Worm (Caenorhabditis elegans) whole organism, L1 larva: Measurements from ENCODE around the gene rpt-2.

Experiments used
- C34B4.2 ChIP-seq: sonication (generic microtip); optimal IDR thresholded peaks from 2 replicates; lab custom pipeline; 2017; ENCODE audit warnings: mild to moderate bottlenecking, missing genetic modification characterization, missing compliant biosample characterization
- Y116A8C.19 ChIP-seq: sonication (generic microtip); optimal IDR thresholded peaks from 2 replicates; lab custom pipeline; 2016; ENCODE audit warnings: missing compliant biosample characterization, missing genetic modification characterization, borderline replicate concordance
- aha-1 ChIP-seq: fragments of 150-350 bp; optimal IDR thresholded peaks from 2 replicates; lab custom pipeline; 2014; ENCODE audit warnings: missing biosample characterization, missing genetic modification characterization
- alr-1 ChIP-seq: fragments of 200-800 bp; sonication (Bioruptor generic); optimal IDR thresholded peaks from 2 replicates; lab custom pipeline; 2018; ENCODE audit warnings: borderline replicate concordance, mild to moderate bottlenecking, missing genetic modification characterization, missing compliant biosample characterization
- aly-2 ChIP-seq: fragments of 150-350 bp; optimal IDR thresholded peaks from 2 replicates; lab custom pipeline; 2014; ENCODE audit warnings: missing biosample characterization, missing genetic modification characterization
- ceh-63 ChIP-seq: fragments of 200-800 bp; sonication (Bioruptor generic); optimal IDR thresholded peaks from 2 replicates; lab custom pipeline; 2018; ENCODE audit warnings: mild to moderate bottlenecking, missing genetic modification characterization, missing compliant biosample characterization
- ceh-8 ChIP-seq: fragments of 200-800 bp; sonication (Bioruptor generic); optimal IDR thresholded peaks from 2 replicates; lab custom pipeline; 2018; ENCODE audit warnings: mild to moderate bottlenecking, missing genetic modification characterization, moderate library complexity, missing compliant biosample characterization
- ceh-88 ChIP-seq: fragments of 200-800 bp; sonication (Bioruptor generic); IDR thresholded peaks from 2 replicates; pipeline ENCODE4 v1.3.6; 2022; ENCODE audit warnings: missing genetic modification characterization, missing compliant biosample characterization
- ceh-90 ChIP-seq: sonication (generic microtip); optimal IDR thresholded peaks from 2 replicates; lab custom pipeline; 2016; ENCODE audit warnings: missing genetic modification characterization, missing compliant biosample characterization
- dpl-1 ChIP-seq, 3 experiments: fragments of 150-350 bp in 2 of 3; sonication (generic microtip) in 1 of 3; optimal IDR thresholded peaks; 2 replicates each; lab custom pipeline; 2014 to 2017; ENCODE audit warnings: missing biosample characterization in 3 of 3, missing genetic modification characterization in 3 of 3, missing genetic modification reagents in 3 of 3
- efl-3 ChIP-seq: fragments of 200-800 bp; sonication (Bioruptor generic); optimal IDR thresholded peaks from 2 replicates; lab custom pipeline; 2018; ENCODE audit warnings: mild to moderate bottlenecking, missing genetic modification characterization, missing compliant biosample characterization
- egl-13 ChIP-seq: sonication (generic microtip); optimal IDR thresholded peaks from 2 replicates; lab custom pipeline; 2016; ENCODE audit warnings: missing genotype, missing genetic modification reagents, missing genetic modification characterization, missing compliant biosample characterization
- elt-3 ChIP-seq, 6 experiments: fragments of 150-350 bp in 1 of 6; sonication (generic microtip); optimal IDR thresholded peaks; 2 replicates each; lab custom pipeline; 2017 to 2018; ENCODE audit warnings: missing biosample characterization in 6 of 6, missing genetic modification characterization in 6 of 6, inconsistent platforms in 1 of 6
- ets-5 ChIP-seq: fragments of 200-800 bp; sonication (Bioruptor generic); IDR thresholded peaks from 2 replicates; pipeline ENCODE4 v1.3.6; 2022; ENCODE audit warnings: missing genetic modification characterization, missing compliant biosample characterization
- fkh-10 ChIP-seq: sonication (generic microtip); optimal IDR thresholded peaks from 2 replicates; lab custom pipeline; 2017; ENCODE audit warnings: missing biosample characterization, missing genetic modification reagents, missing genetic modification characterization
- fkh-8 ChIP-seq: sonication (generic microtip); optimal IDR thresholded peaks from 2 replicates; lab custom pipeline; 2016; ENCODE audit warnings: mild to moderate bottlenecking, missing genetic modification characterization, missing compliant biosample characterization
- hlh-17 ChIP-seq: fragments of 200-800 bp; sonication (Bioruptor generic); optimal IDR thresholded peaks from 2 replicates; lab custom pipeline; 2018; ENCODE audit warnings: missing genetic modification characterization, mild to moderate bottlenecking, missing compliant biosample characterization, moderate library complexity, borderline replicate concordance
- isw-1 ChIP-seq: fragments of 200-800 bp; sonication (Bioruptor generic); IDR thresholded peaks from 2 replicates; pipeline ENCODE4 v1.3.6; 2022; ENCODE audit warnings: missing genetic modification characterization, missing compliant biosample characterization
- lin-39 ChIP-seq: fragments of 150-350 bp; optimal IDR thresholded peaks from 2 replicates; lab custom pipeline; 2014; ENCODE audit warnings: missing biosample characterization, missing genetic modification reagents, missing genetic modification characterization
- mab-9 ChIP-seq: fragments of 200-800 bp; sonication (Bioruptor generic); IDR thresholded peaks from 2 replicates; pipeline ENCODE4 v1.3.6; 2022; ENCODE audit warnings: missing genetic modification reagents, missing genetic modification characterization, missing compliant biosample characterization
- mdl-1 ChIP-seq, 2 experiments: fragments of 150-350 bp; optimal IDR thresholded peaks; 2 replicates each; lab custom pipeline; 2014 to 2017; ENCODE audit warnings: missing biosample characterization in 2 of 2, missing genetic modification characterization in 2 of 2, inconsistent platforms in 1 of 2
- mef-2 ChIP-seq: fragments of 150-350 bp; optimal IDR thresholded peaks from 2 replicates; lab custom pipeline; 2014; ENCODE audit warnings: missing biosample characterization, missing genetic modification characterization
- nhr-11 ChIP-seq: fragments of 150-350 bp; optimal IDR thresholded peaks from 2 replicates; lab custom pipeline; 2014; ENCODE audit warnings: missing biosample characterization, missing genetic modification characterization
- nhr-12 ChIP-seq: sonication (generic microtip); optimal IDR thresholded peaks from 2 replicates; lab custom pipeline; 2017; ENCODE audit warnings: missing biosample characterization, missing genetic modification characterization
- nhr-19 ChIP-seq: fragments of 200-800 bp; sonication (Bioruptor generic); conservative IDR thresholded peaks from 2 replicates; pipeline ENCODE4 v1.3.6; 2022; ENCODE audit warnings: missing genetic modification characterization, missing compliant biosample characterization
- nhr-20 ChIP-seq: sonication (generic microtip); optimal IDR thresholded peaks from 2 replicates; lab custom pipeline; 2016; ENCODE audit warnings: mild to moderate bottlenecking, missing genetic modification characterization, missing compliant biosample characterization
- nhr-237 ChIP-seq: fragments of 150-350 bp; optimal IDR thresholded peaks from 2 replicates; lab custom pipeline; 2014; ENCODE audit warnings: missing biosample characterization, missing genetic modification characterization
- nhr-71 ChIP-seq: sonication (generic microtip); optimal IDR thresholded peaks from 2 replicates; lab custom pipeline; 2016; ENCODE audit warnings: mild to moderate bottlenecking, missing genetic modification characterization, moderate library complexity, missing compliant biosample characterization
- nhr-77 ChIP-seq: fragments of 150-350 bp; optimal IDR thresholded peaks from 2 replicates; lab custom pipeline; 2014; ENCODE audit warnings: missing biosample characterization, missing genetic modification characterization
- nhr-84 ChIP-seq: sonication (generic microtip); optimal IDR thresholded peaks from 2 replicates; lab custom pipeline; 2017; ENCODE audit warnings: missing biosample characterization, missing genetic modification characterization
- nhr-90 ChIP-seq: sonication (generic microtip); optimal IDR thresholded peaks from 2 replicates; lab custom pipeline; 2016; ENCODE audit warnings: mild to moderate bottlenecking, missing genetic modification characterization, missing compliant biosample characterization; ENCODE audit not compliant: poor library complexity
- pag-3 ChIP-seq: sonication (generic microtip); optimal IDR thresholded peaks from 2 replicates; lab custom pipeline; 2017; ENCODE audit warnings: missing genetic modification characterization, mild to moderate bottlenecking, missing compliant biosample characterization, antibody characterized with exemption, borderline replicate concordance; ENCODE audit not compliant: insufficient read depth
- pax-3 ChIP-seq: fragments of 200-800 bp; sonication (Bioruptor generic); optimal IDR thresholded peaks from 2 replicates; lab custom pipeline; 2018; ENCODE audit warnings: mild to moderate bottlenecking, missing genetic modification characterization, moderate library complexity, missing compliant biosample characterization
- skn-1 ChIP-seq: fragments of 150-350 bp; optimal IDR thresholded peaks from 2 replicates; lab custom pipeline; 2014; ENCODE audit warnings: missing biosample characterization, missing genetic modification characterization
- snpc-4 ChIP-seq: fragments of 150-350 bp; optimal IDR thresholded peaks from 2 replicates; lab custom pipeline; 2014; ENCODE audit warnings: missing biosample characterization, missing genetic modification characterization
- sptf-1 ChIP-seq: fragments of 150-350 bp; optimal IDR thresholded peaks from 2 replicates; lab custom pipeline; 2014; ENCODE audit warnings: missing biosample characterization, missing genetic modification characterization
- sup-37 ChIP-seq: fragments of 200-800 bp; sonication (Bioruptor generic); optimal IDR thresholded peaks from 2 replicates; lab custom pipeline; 2018; ENCODE audit warnings: mild to moderate bottlenecking, missing genetic modification characterization, missing compliant biosample characterization
- unc-30 ChIP-seq: sonication (generic microtip); optimal IDR thresholded peaks from 2 replicates; lab custom pipeline; 2017; ENCODE audit warnings: missing biosample characterization, missing genetic modification characterization
- unc-62 ChIP-seq: fragments of 150-350 bp; optimal IDR thresholded peaks from 2 replicates; lab custom pipeline; 2014; ENCODE audit warnings: missing biosample characterization, missing genetic modification reagents, missing genetic modification characterization
- unc-98 ChIP-seq: fragments of 200-800 bp; sonication (Bioruptor generic); IDR thresholded peaks from 2 replicates; pipeline ENCODE4 v1.3.6; 2022; ENCODE audit warnings: missing genetic modification characterization, missing compliant biosample characterization
- vab-15 ChIP-seq: sonication (generic microtip); optimal IDR thresholded peaks from 2 replicates; lab custom pipeline; 2017; ENCODE audit warnings: missing genotype, mild to moderate bottlenecking, missing genetic modification characterization, missing compliant biosample characterization
- zag-1 ChIP-seq: fragments of 150-350 bp; optimal IDR thresholded peaks from 2 replicates; lab custom pipeline; 2014; ENCODE audit warnings: missing biosample characterization, missing genetic modification characterization
- ztf-11 ChIP-seq, 2 experiments: sonication (generic microtip); optimal IDR thresholded peaks; 2 replicates each; lab custom pipeline; 2016 to 2017; ENCODE audit warnings: missing genetic modification characterization in 2 of 2, missing biosample characterization in 1 of 2, missing compliant biosample characterization in 1 of 2

Gene rpt-2

ce11 chrV:6053188-6053687, 35.8 kb upstream of the rpt-2 start, which contains the start of gene seip-1 (continued):
- no peak for TF ChIP-seq ceh-63
- no peak for TF ChIP-seq unc-30 (tag; lab: Kevin White, UChicago)
- TF ChIP-seq fkh-8 (tag; lab: Kevin White, UChicago) = peak; percentile 92
- TF ChIP-seq nhr-90 = peak; percentile 64
- TF ChIP-seq nhr-237 (tag; lab: Kevin White, UChicago) = peak; percentile 72
- no peak for TF ChIP-seq sup-37 (GFP tag; lab: Kevin White, UChicago)
- TF ChIP-seq hlh-17 (GFP tag; lab: Kevin White, UChicago) = no peak
- peak; percentile 56 for TF ChIP-seq mab-9 (GFP tag; lab: Robert Waterston, UW)
- TF ChIP-seq egl-13 (tag; lab: Kevin White, UChicago) = peak; percentile 72
- no peak for TF ChIP-seq C34B4.2 (tag; lab: Kevin White, UChicago)
- TF ChIP-seq zag-1 (tag; lab: Kevin White, UChicago) = peak; percentile 68
- no peak for TF ChIP-seq aha-1 (tag; lab: Kevin White, UChicago)
- TF ChIP-seq pax-3 (tag; lab: Kevin White, UChicago) = peak; percentile 25
- peak; percentile 81 for TF ChIP-seq nhr-19 (GFP tag; lab: Robert Waterston, UW)
- TF ChIP-seq pag-3 (tag; lab: Kevin White, UChicago) = no peak
- peak; percentile 69 for TF ChIP-seq isw-1
- peak; percentile 76 for TF ChIP-seq ceh-88
- TF ChIP-seq alr-1 (tag; lab: Kevin White, UChicago) = no peak
- no peak for TF ChIP-seq ets-5 (GFP tag; lab: Robert Waterston, UW)
- TF ChIP-seq aly-2 (tag; lab: Kevin White, UChicago) = no peak
- peak; percentile 19 for TF ChIP-seq ceh-90 (tag; lab: Kevin White, UChicago)
- peak in 1 of 2 experiments; percentile 82 for TF ChIP-seq mdl-1 (tag; optimal IDR thresholded peaks at IDR 0.05; lab: Kevin White, UChicago)
- TF ChIP-seq efl-3 (GFP tag; lab: Kevin White, UChicago) = no peak
- peak in 1 of 2 experiments; percentile 56 for TF ChIP-seq ztf-11 (tag; optimal IDR thresholded peaks at IDR 0.05; lab: Kevin White, UChicago)
- peak; percentile 78 for TF ChIP-seq nhr-77 (tag; lab: Kevin White, UChicago)
- TF ChIP-seq mef-2 = peak; percentile 39
- TF ChIP-seq Y116A8C.19 (tag; lab: Kevin White, UChicago) = no peak
- peak; percentile 71 to 81 (median 72) for TF ChIP-seq dpl-1 (GFP tag; optimal IDR thresholded peaks at IDR 0.05; lab: Kevin White, UChicago)
- no peak for TF ChIP-seq vab-15
- peak; percentile 89 for TF ChIP-seq skn-1 (tag; lab: Kevin White, UChicago)

DNA sequence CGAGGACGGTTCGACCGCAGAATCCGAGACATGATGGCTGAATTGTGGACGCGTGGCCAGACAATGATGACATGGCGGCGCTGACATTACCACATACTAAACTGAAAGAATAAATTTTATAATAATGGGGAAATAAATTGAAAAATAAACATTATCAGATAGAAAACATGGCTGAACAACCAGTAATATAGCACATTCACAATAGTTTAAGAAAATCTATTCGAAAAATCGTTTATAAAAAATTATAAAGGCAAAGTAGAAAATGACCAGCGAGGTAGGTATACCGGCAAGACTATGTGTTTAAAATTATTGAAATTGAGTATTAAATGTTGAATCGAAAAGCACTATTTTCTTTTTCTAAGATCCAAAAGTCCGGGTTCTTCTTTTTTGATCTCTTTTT, 33.7 kb upstream of the rpt-2 start, which contains the start of gene jamp-1:
Gene jamp-1 (minus strand): TSS at position 101 of the 400 bp plus-strand sequence.
- TF ChIP-seq pag-3 (tag; lab: Kevin White, UChicago) (no peak), nhr-11 (tag; lab: Kevin White, UChicago) (no peak), Y116A8C.19 (tag; lab: Kevin White, UChicago) (no peak), nhr-84 (no peak), nhr-12 (tag; lab: Kevin White, UChicago) (no peak), skn-1 (tag; lab: Kevin White, UChicago) (no peak), unc-62 (GFP tag; lab: Kevin White, UChicago) (no peak), snpc-4 (no peak), unc-98 (no peak), sptf-1 (tag; lab: Kevin White, UChicago) (no peak), elt-3 (tag; optimal IDR thresholded peaks at IDR 0.05; lab: Kevin White, UChicago) (no peak), egl-13 (tag; lab: Kevin White, UChicago) (no peak), fkh-8 (tag; lab: Kevin White, UChicago) (no peak), lin-39 (tag; lab: Kevin White, UChicago) (no peak), nhr-20 (tag; lab: Kevin White, UChicago) (no peak), ceh-8 (GFP tag; lab: Kevin White, UChicago) (no peak), nhr-71 (tag; lab: Kevin White, UChicago) (no peak), fkh-10 (GFP tag; lab: Kevin White, UChicago) (no peak)
